Fruit fly (Drosophila melanogaster): Measurements from ENCODE around the gene sturkopf.

DNA sequence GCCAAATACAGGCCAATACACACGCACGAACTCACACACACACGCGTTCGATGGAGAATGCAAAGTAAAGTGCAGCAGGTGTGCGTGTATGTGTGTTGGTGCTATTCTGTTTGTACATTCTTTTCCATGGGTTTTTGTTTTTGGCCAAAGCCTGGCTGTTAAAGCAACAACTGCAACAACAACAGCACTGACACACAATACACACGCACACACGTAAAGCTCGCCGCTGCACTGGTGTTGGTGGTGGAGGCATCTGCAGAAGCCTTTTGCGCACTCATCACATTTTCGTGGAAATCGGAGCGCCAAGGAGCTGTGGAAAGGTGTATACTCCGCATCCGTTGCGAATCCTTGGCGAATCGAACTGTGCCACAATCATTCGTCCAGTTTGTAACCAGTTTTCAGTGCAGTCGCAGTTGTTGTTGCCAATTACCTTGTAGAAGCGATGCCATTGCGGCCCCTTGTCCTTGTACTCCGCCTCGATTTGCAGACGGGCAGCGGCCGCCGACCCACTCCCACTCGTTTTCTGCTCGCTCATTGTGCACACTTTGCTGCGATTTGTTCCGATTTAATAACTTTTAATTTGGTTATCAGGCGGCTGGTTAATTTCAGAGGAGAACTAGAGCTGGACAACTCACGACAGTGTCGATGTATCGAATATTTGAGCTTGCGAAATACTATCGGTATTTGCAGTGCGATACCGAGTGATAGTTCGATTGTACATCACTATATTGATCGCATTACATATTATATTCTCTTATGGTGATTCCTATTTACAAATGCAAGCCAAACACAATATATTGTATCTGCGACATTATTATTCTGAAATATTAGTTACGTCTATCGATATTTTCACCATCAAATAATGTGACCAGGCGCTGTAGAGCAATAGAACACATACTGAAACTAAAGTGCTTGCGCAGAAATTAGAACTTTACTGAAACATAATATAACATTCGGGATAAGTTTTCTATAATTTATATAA, 37.1 kb upstream of the sturkopf start:
- TF ChIP-seq N (GFP tag; optimal IDR thresholded peaks at IDR 0.05) (peak; percentile 65), br (GFP tag; optimal IDR thresholded peaks at IDR 0.05) (peak; percentile 8), psq (GFP tag; optimal IDR thresholded peaks at IDR 0.05) (no peak), Dfd (GFP tag; optimal IDR thresholded peaks at IDR 0.05) (no peak), Sp1 (GFP tag; optimal IDR thresholded peaks at IDR 0.05) (peak; percentile 28), Abd-B (GFP tag; optimal IDR thresholded peaks at IDR 0.05) (no peak), usp (GFP tag; optimal IDR thresholded peaks at IDR 0.05) (no peak), HLH106 (tag; optimal IDR thresholded peaks at IDR 0.05) (peak; percentile 60), Hr83 (GFP tag; optimal IDR thresholded peaks at IDR 0.05; ENCODE audit: poor library complexity, severe bottlenecking) (peak; percentile 22), OdsH (GFP tag; optimal IDR thresholded peaks at IDR 0.05) (no peak), dsf (GFP tag; optimal IDR thresholded peaks at IDR 0.05; ENCODE audit: borderline replicate concordance) (peak; percentile 46), lola (GFP tag; optimal IDR thresholded peaks at IDR 0.05) (no peak), CG32264 (GFP tag; optimal IDR thresholded peaks at IDR 0.05) (no peak)

All from whole organism, wandering third instar larva.